Worm (Caenorhabditis elegans) whole organism, L2 larva: ENCODE measurements around the gene clec-238.

ENCODE experiments used
- C34F6.9 ChIP-seq: fragments of 150-350 bp; optimal IDR thresholded peaks from 2 replicates; lab custom pipeline; 2014; ENCODE audit warnings: missing biosample characterization, missing genetic modification characterization
- F13H6.1 ChIP-seq: sonication (generic microtip); optimal IDR thresholded peaks from 2 replicates; lab custom pipeline; 2016; ENCODE audit warnings: missing genetic modification characterization, missing compliant biosample characterization
- ZK546.5 ChIP-seq: sonication (generic microtip); optimal IDR thresholded peaks from 2 replicates; lab custom pipeline; 2017; ENCODE audit warnings: missing biosample characterization, missing genetic modification characterization
- aly-2 ChIP-seq: fragments of 150-350 bp; optimal IDR thresholded peaks from 2 replicates; lab custom pipeline; 2014; ENCODE audit warnings: missing biosample characterization, missing genetic modification characterization
- ceh-82 ChIP-seq: fragments of 150-350 bp; optimal IDR thresholded peaks from 2 replicates; lab custom pipeline; 2014; ENCODE audit warnings: missing biosample characterization, missing genetic modification characterization
- nhr-6 ChIP-seq: fragments of 150-350 bp; optimal IDR thresholded peaks from 2 replicates; lab custom pipeline; 2014; ENCODE audit warnings: missing biosample characterization, missing genetic modification characterization
- skn-1 ChIP-seq: sonication (generic microtip); optimal IDR thresholded peaks from 2 replicates; lab custom pipeline; 2017; ENCODE audit warnings: missing biosample characterization, missing genetic modification characterization
- ztf-4 ChIP-seq: fragments of 150-350 bp; optimal IDR thresholded peaks from 2 replicates; lab custom pipeline; 2014; ENCODE audit warnings: missing biosample characterization, missing genetic modification characterization

- TF ChIP-seq ZK546.5 (tag; lab: Kevin White, UChicago) (no peak), C34F6.9 (tag; lab: Kevin White, UChicago) (no peak), skn-1 (tag; lab: Kevin White, UChicago) (no peak), ceh-82 (tag; lab: Kevin White, UChicago) (no peak), F13H6.1 (tag; lab: Kevin White, UChicago) (no peak), nhr-6 (tag; lab: Kevin White, UChicago) (no peak), ztf-4 (no peak), aly-2 (no peak)
Measured at ce11 chrV:16992383-16992782, 40.8 kb downstream of the clec-238 start.
